Worm (Caenorhabditis elegans) whole organism, young adult: ENCODE results near the gene sre-56.
A peak's percentile ranks its signal among the peaks of the same experiment; 100 is the strongest.

Experiments used
- B0261.1 ChIP-seq: sonication (generic microtip); optimal IDR thresholded peaks from 2 replicates; lab custom pipeline; 2016; ENCODE audit warnings: mild to moderate bottlenecking, missing genetic modification characterization, moderate library complexity, missing compliant biosample characterization
- F33H1.4 ChIP-seq: fragments of 200-800 bp; sonication (Bioruptor generic); IDR thresholded peaks from 2 replicates; pipeline ENCODE4 v1.3.6; 2022; ENCODE audit warnings: missing genetic modification reagents, missing genetic modification characterization, missing compliant biosample characterization
- F37B4.10 ChIP-seq: fragments of 200-800 bp; sonication (Bioruptor generic); IDR thresholded peaks from 2 replicates; pipeline ENCODE4 v1.3.6; 2022; ENCODE audit warnings: missing genetic modification characterization, missing compliant biosample characterization
- F39B2.1 ChIP-seq: fragments of 200-800 bp; sonication (Bioruptor generic); IDR thresholded peaks from 2 replicates; pipeline ENCODE4 v1.3.6; 2022; ENCODE audit warnings: missing genetic modification reagents, missing genetic modification characterization, missing compliant biosample characterization
- F57A8.1 ChIP-seq: fragments of 200-800 bp; sonication (Bioruptor generic); optimal IDR thresholded peaks from 2 replicates; lab custom pipeline; 2018; ENCODE audit warnings: mild to moderate bottlenecking, missing genetic modification characterization, moderate library complexity, missing compliant biosample characterization
- ZK185.1 ChIP-seq: sonication (generic microtip); optimal IDR thresholded peaks from 2 replicates; lab custom pipeline; 2016; ENCODE audit warnings: mild to moderate bottlenecking, missing genetic modification characterization, missing compliant biosample characterization; ENCODE audit not compliant: poor library complexity, severe bottlenecking
- aptf-2 ChIP-seq: fragments of 200-800 bp; sonication (Bioruptor generic); conservative IDR thresholded peaks from 2 replicates; pipeline ENCODE4 v1.3.6; 2022; ENCODE audit warnings: missing genetic modification reagents, missing genetic modification characterization, missing compliant biosample characterization
- cebp-1 ChIP-seq, 2 experiments: fragments of 200-800 bp in 1 of 2; sonication (Bioruptor generic) in 1 of 2; sonication (generic microtip) in 1 of 2; IDR thresholded peaks in 1 of 2; optimal IDR thresholded peaks in 1 of 2; 2 replicates each; pipeline versions ENCODE4 v1.3.6 to Lab custom; 2017 to 2022; ENCODE audit warnings: missing compliant biosample characterization in 2 of 2, missing genetic modification characterization in 2 of 2, mild to moderate bottlenecking in 1 of 2, missing genetic modification reagents in 1 of 2, moderate library complexity in 1 of 2
- ceh-58 ChIP-seq: fragments of 200-800 bp; sonication (Bioruptor generic); IDR thresholded peaks from 2 replicates; pipeline ENCODE4 v1.3.6; 2022; ENCODE audit warnings: missing genetic modification characterization, missing compliant biosample characterization
- die-1 ChIP-seq: sonication (generic microtip); optimal IDR thresholded peaks from 2 replicates; lab custom pipeline; 2016; ENCODE audit warnings: missing genotype, mild to moderate bottlenecking, missing genetic modification characterization, missing compliant biosample characterization
- egl-18 ChIP-seq: fragments of 200-800 bp; sonication (Bioruptor generic); IDR thresholded peaks from 2 replicates; pipeline ENCODE4 v1.3.6; 2022; ENCODE audit warnings: missing genetic modification reagents, missing genetic modification characterization, missing compliant biosample characterization
- egrh-3 ChIP-seq: fragments of 200-800 bp; sonication (Bioruptor generic); IDR thresholded peaks from 2 replicates; pipeline ENCODE4 v1.3.6; 2022; ENCODE audit warnings: missing genetic modification reagents, missing genetic modification characterization, missing compliant biosample characterization
- ets-4 ChIP-seq: fragments of 200-800 bp; sonication (Bioruptor generic); optimal IDR thresholded peaks from 2 replicates; lab custom pipeline; 2018; ENCODE audit warnings: mild to moderate bottlenecking, missing genetic modification characterization, missing compliant biosample characterization
- gei-17 ChIP-seq: fragments of 200-800 bp; sonication (Bioruptor generic); optimal IDR thresholded peaks from 2 replicates; lab custom pipeline; 2018; ENCODE audit warnings: mild to moderate bottlenecking, missing genetic modification characterization, missing compliant biosample characterization
- him-1 ChIP-seq: sonication (generic microtip); optimal IDR thresholded peaks from 2 replicates; lab custom pipeline; 2016; ENCODE audit warnings: missing genotype, missing genetic modification reagents, missing genetic modification characterization, missing compliant biosample characterization
- hmg-1.2 ChIP-seq: fragments of 200-800 bp; sonication (Bioruptor generic); IDR thresholded peaks from 2 replicates; pipeline ENCODE4 v1.3.6; 2022; ENCODE audit warnings: missing genetic modification reagents, missing genetic modification characterization, missing compliant biosample characterization
- hmg-20 ChIP-seq: fragments of 200-800 bp; sonication (Bioruptor generic); IDR thresholded peaks from 2 replicates; pipeline ENCODE4 v1.3.6; 2022; ENCODE audit warnings: missing genetic modification reagents, missing genetic modification characterization, missing compliant biosample characterization
- lag-1 ChIP-seq: fragments of 200-800 bp; sonication (Bioruptor generic); IDR thresholded peaks from 2 replicates; pipeline ENCODE4 v1.3.6; 2022; ENCODE audit warnings: missing genetic modification reagents, missing genetic modification characterization, missing compliant biosample characterization
- lsl-1 ChIP-seq: fragments of 200-800 bp; sonication (Bioruptor generic); optimal IDR thresholded peaks from 2 replicates; lab custom pipeline; 2018; ENCODE audit warnings: mild to moderate bottlenecking, missing genetic modification characterization, moderate library complexity, missing compliant biosample characterization
- mcd-1 ChIP-seq: fragments of 200-800 bp; sonication (Bioruptor generic); IDR thresholded peaks from 2 replicates; pipeline ENCODE4 v1.3.6; 2022; ENCODE audit warnings: missing genetic modification reagents, missing genetic modification characterization, missing compliant biosample characterization
- nhr-179 ChIP-seq: sonication (generic microtip); optimal IDR thresholded peaks from 2 replicates; lab custom pipeline; 2016; ENCODE audit warnings: mild to moderate bottlenecking, missing genetic modification characterization, missing compliant biosample characterization
- nhr-27 ChIP-seq: fragments of 200-800 bp; sonication (Bioruptor generic); optimal IDR thresholded peaks from 2 replicates; lab custom pipeline; 2018; ENCODE audit warnings: mild to moderate bottlenecking, missing genetic modification characterization, moderate library complexity, missing compliant biosample characterization
- nhr-90 ChIP-seq: sonication (generic microtip); optimal IDR thresholded peaks from 2 replicates; lab custom pipeline; 2016; ENCODE audit warnings: missing genotype, mild to moderate bottlenecking, missing genetic modification characterization, missing compliant biosample characterization
- rcor-1 ChIP-seq: fragments of 200-800 bp; sonication (Bioruptor generic); IDR thresholded peaks from 2 replicates; pipeline ENCODE4 v1.3.6; 2022; ENCODE audit warnings: missing genetic modification reagents, missing genetic modification characterization, missing compliant biosample characterization
- sptf-2 ChIP-seq: fragments of 200-800 bp; sonication (Bioruptor generic); optimal IDR thresholded peaks from 2 replicates; lab custom pipeline; 2018; ENCODE audit warnings: mild to moderate bottlenecking, missing genetic modification characterization, missing compliant biosample characterization
- tbp1 ChIP-seq: fragments of 200-800 bp; sonication (Bioruptor generic); optimal IDR thresholded peaks from 2 replicates; lab custom pipeline; 2018; ENCODE audit warnings: mild to moderate bottlenecking, missing genetic modification characterization, missing compliant biosample characterization
- tbx-9 ChIP-seq: sonication (generic microtip); optimal IDR thresholded peaks from 2 replicates; lab custom pipeline; 2016; ENCODE audit warnings: borderline replicate concordance, missing genetic modification characterization, inconsistent platforms, missing compliant biosample characterization
- zfh-2 ChIP-seq: fragments of 200-800 bp; sonication (Bioruptor generic); conservative IDR thresholded peaks from 2 replicates; pipeline ENCODE4 v1.3.6; 2022; ENCODE audit warnings: missing genetic modification reagents, missing genetic modification characterization, missing compliant biosample characterization
- ztf-26 ChIP-seq: sonication (generic microtip); optimal IDR thresholded peaks from 2 replicates; lab custom pipeline; 2017; ENCODE audit warnings: missing genetic modification characterization, missing compliant biosample characterization
- ztf-6 ChIP-seq: fragments of 200-800 bp; sonication (Bioruptor generic); IDR thresholded peaks from 2 replicates; pipeline ENCODE4 v1.3.6; 2022; ENCODE audit warnings: missing genetic modification reagents, missing genetic modification characterization, missing compliant biosample characterization

The sre-56 gene

ce11 chrII:12362262-12362661 lies 38.0 kb downstream of the sre-56 start (continued):
- TF ChIP-seq tbp1 = peak; percentile 89
- no peak for TF ChIP-seq nhr-27 (tag; lab: Kevin White, UChicago)
- TF ChIP-seq F39B2.1 (GFP tag; lab: Robert Waterston, UW) = no peak
- TF ChIP-seq rcor-1 (GFP tag; lab: Robert Waterston, UW) = 0 out of 2 replicates have a peak, but pooled peaks have one; percentile 30
- TF ChIP-seq hmg-1.2 (GFP tag; lab: Robert Waterston, UW) = peak; percentile 42; the same call in 1 of the 2 replicates
- peak; percentile 71 for TF ChIP-seq die-1 (tag; lab: Kevin White, UChicago)
- no peak for TF ChIP-seq F57A8.1
- TF ChIP-seq B0261.1 = peak; percentile 70
- no peak for TF ChIP-seq ztf-6
- TF ChIP-seq egl-18 (GFP tag; lab: Robert Waterston, UW) = no peak
- TF ChIP-seq lag-1 = no peak
- TF ChIP-seq F33H1.4 (GFP tag; lab: Robert Waterston, UW) = 0 out of 2 replicates have a peak, but pooled peaks have one; percentile 33
- TF ChIP-seq tbx-9 = no peak

- TF ChIP-seq zfh-2 (GFP tag; lab: Robert Waterston, UW) (peak; percentile 94), egrh-3 (GFP tag; lab: Robert Waterston, UW) (peak; percentile 55; the same call in 1 of the 2 replicates), gei-17 (GFP tag; lab: Kevin White, UChicago) (no peak), cebp-1 (GFP tag; IDR thresholded peaks at IDR 0.05; lab: Robert Waterston, UW) (no peak), cebp-1 (tag; optimal IDR thresholded peaks at IDR 0.05; lab: Kevin White, UChicago) (peak; percentile 9)
Measured at ce11 chrII:12369202-12369601, 44.9 kb downstream of the sre-56 start.

- TF ChIP-seq gei-17 (GFP tag; lab: Kevin White, UChicago) = no peak
- no peak for TF ChIP-seq him-1
- TF ChIP-seq ztf-26 (tag; lab: Kevin White, UChicago) = no peak
- TF ChIP-seq lsl-1 (GFP tag; lab: Kevin White, UChicago) = no peak
- no peak for TF ChIP-seq nhr-179
- no peak for TF ChIP-seq F33H1.4 (GFP tag; lab: Robert Waterston, UW)
- no peak for TF ChIP-seq nhr-90 (tag; lab: Kevin White, UChicago)
- TF ChIP-seq mcd-1 (GFP tag; lab: Robert Waterston, UW) = no peak
- TF ChIP-seq F57A8.1 = no peak
- no peak for TF ChIP-seq aptf-2 (GFP tag; lab: Robert Waterston, UW)
- TF ChIP-seq sptf-2 (GFP tag; lab: Kevin White, UChicago) = no peak
- TF ChIP-seq die-1 (tag; lab: Kevin White, UChicago) = no peak
- TF ChIP-seq hmg-20 (GFP tag; lab: Robert Waterston, UW) = no peak
- TF ChIP-seq ceh-58 (GFP tag; lab: Robert Waterston, UW) = no peak
- TF ChIP-seq ZK185.1 (tag; lab: Kevin White, UChicago) = no peak
- no peak for TF ChIP-seq F37B4.10 (GFP tag; lab: Robert Waterston, UW)
- no peak for TF ChIP-seq ets-4
- TF ChIP-seq, all 124 proteins: peak for 0
Measured at ce11 chrII:12373921-12374320, 49.7 kb downstream of the sre-56 start.
